Fruit fly (Drosophila melanogaster) whole organism, embryonic: ENCODE measurements around the gene pix.

Source experiments
- CG11560 ChIP-seq: fragments of 200-800 bp; sonication (Bioruptor generic); IDR thresholded peaks from 3 replicates; pipeline ENCODE4 v1.3.6; 2022; ENCODE audit warnings: missing biosample characterization, missing genetic modification characterization
- CG12236 ChIP-seq: fragments of 200-800 bp; sonication (Bioruptor generic); optimal IDR thresholded peaks from 2 replicates; lab custom pipeline; 2016; ENCODE audit warnings: missing biosample characterization, missing genetic modification characterization
- CG12391 ChIP-seq: fragments of 200-800 bp; sonication (Bioruptor generic); optimal IDR thresholded peaks from 3 replicates; lab custom pipeline; 2018; ENCODE audit warnings: missing biosample characterization, mild to moderate bottlenecking, missing genetic modification characterization, moderate library complexity
- CG12744 ChIP-seq: fragments of 200-800 bp; sonication (Bioruptor generic); optimal IDR thresholded peaks from 2 replicates; lab custom pipeline; 2016; ENCODE audit warnings: missing biosample characterization, missing genetic modification characterization
- CG15073 ChIP-seq: fragments of 200-800 bp; sonication (Bioruptor generic); optimal IDR thresholded peaks from 2 replicates; lab custom pipeline; 2016; ENCODE audit warnings: missing biosample characterization, missing genetic modification characterization
- CG1602 ChIP-seq: fragments of 200-800 bp; sonication (Bioruptor generic); optimal IDR thresholded peaks from 3 replicates; lab custom pipeline; 2016; ENCODE audit warnings: missing biosample characterization, missing genetic modification characterization
- CG17186 ChIP-seq: fragments of 200-800 bp; sonication (Bioruptor generic); optimal IDR thresholded peaks from 3 replicates; lab custom pipeline; 2017; ENCODE audit warnings: missing biosample characterization, missing genetic modification reagents, missing genetic modification characterization
- CG17359 ChIP-seq: fragments of 200-800 bp; sonication (Bioruptor generic); optimal IDR thresholded peaks from 3 replicates; lab custom pipeline; 2018; ENCODE audit warnings: missing biosample characterization, mild to moderate bottlenecking, missing genetic modification characterization, moderate library complexity
- CG18619 ChIP-seq: fragments of 200-800 bp; sonication (Bioruptor generic); optimal IDR thresholded peaks from 3 replicates; lab custom pipeline; 2017; ENCODE audit warnings: missing biosample characterization, mild to moderate bottlenecking, missing genetic modification characterization
- CG2116 ChIP-seq: fragments of 200-800 bp; sonication (Bioruptor generic); optimal IDR thresholded peaks from 3 replicates; lab custom pipeline; 2018; ENCODE audit warnings: missing biosample characterization, mild to moderate bottlenecking, missing genetic modification characterization
- CG2712 ChIP-seq: fragments of 200-800 bp; optimal IDR thresholded peaks from 3 replicates; lab custom pipeline; 2019; ENCODE audit warnings: missing biosample characterization, mild to moderate bottlenecking, missing genetic modification characterization, moderate library complexity
- CG2889 ChIP-seq: fragments of 200-800 bp; sonication (Bioruptor generic); IDR thresholded peaks from 3 replicates; pipeline ENCODE4 v1.3.6; 2022; ENCODE audit warnings: missing biosample characterization, missing genetic modification characterization
- CG31365 ChIP-seq: fragments of 200-800 bp; sonication (Bioruptor generic); optimal IDR thresholded peaks from 2 replicates; lab custom pipeline; 2018; ENCODE audit warnings: missing biosample characterization, mild to moderate bottlenecking, missing genetic modification characterization
- CG33213 ChIP-seq: fragments of 200-800 bp; sonication (Bioruptor generic); optimal IDR thresholded peaks from 3 replicates; lab custom pipeline; 2016; ENCODE audit warnings: missing biosample characterization, missing genetic modification characterization
- CG3847 ChIP-seq: fragments of 200-800 bp; sonication (Bioruptor generic); IDR thresholded peaks from 2 replicates; pipeline ENCODE4 v1.3.6; 2022; ENCODE audit warnings: missing biosample characterization, missing genetic modification characterization
- CG4360 ChIP-seq: fragments of 200-800 bp; sonication (Bioruptor generic); IDR thresholded peaks from 2 replicates; pipeline ENCODE4 v1.3.6; 2022; ENCODE audit warnings: missing biosample characterization, missing genetic modification characterization
- CG6813 ChIP-seq: fragments of 200-800 bp; sonication (Bioruptor generic); optimal IDR thresholded peaks from 2 replicates; lab custom pipeline; 2017; ENCODE audit warnings: missing biosample characterization, missing genetic modification characterization, mild to moderate bottlenecking, moderate library complexity, missing genetic modification reagents
- CG7556 ChIP-seq: fragments of 200-800 bp; sonication (Bioruptor generic); optimal IDR thresholded peaks from 2 replicates; lab custom pipeline; 2017; ENCODE audit warnings: missing biosample characterization, mild to moderate bottlenecking, missing genetic modification characterization
- CG8359 ChIP-seq: fragments of 200-800 bp; sonication (Bioruptor generic); optimal IDR thresholded peaks from 2 replicates; lab custom pipeline; 2017; ENCODE audit warnings: missing biosample characterization, mild to moderate bottlenecking, missing genetic modification characterization, borderline replicate concordance
- CG8388 ChIP-seq: fragments of 200-800 bp; sonication (Bioruptor generic); optimal IDR thresholded peaks from 2 replicates; lab custom pipeline; 2019; ENCODE audit warnings: missing biosample characterization, mild to moderate bottlenecking, missing genetic modification characterization, moderate library complexity
- CHES-1-like ChIP-seq: fragments of 200-800 bp; sonication (Bioruptor generic); optimal IDR thresholded peaks from 2 replicates; lab custom pipeline; 2016; ENCODE audit warnings: missing biosample characterization, missing genetic modification characterization
- CTCF ChIP-seq: fragments of 200-800 bp; sonication (Bioruptor generic); optimal IDR thresholded peaks from 2 replicates; lab custom pipeline; 2017; ENCODE audit warnings: missing biosample characterization, mild to moderate bottlenecking, missing genetic modification characterization, moderate library complexity
- HHEX ChIP-seq: fragments of 200-800 bp; sonication (Bioruptor generic); optimal IDR thresholded peaks from 3 replicates; lab custom pipeline; 2017; ENCODE audit warnings: missing biosample characterization, mild to moderate bottlenecking, missing genetic modification characterization, missing genetic modification reagents
- Med ChIP-seq: fragments of 200-800 bp; sonication (Bioruptor generic); peaks from one replicate; lab custom pipeline; 2016; ENCODE audit warnings: missing biosample characterization, missing genetic modification characterization, mild to moderate bottlenecking, inconsistent platforms, moderate library complexity
- NC2α ChIP-seq: fragments of 200-800 bp; sonication (Bioruptor generic); optimal IDR thresholded peaks from 2 replicates; lab custom pipeline; 2016; ENCODE audit warnings: missing biosample characterization, missing genetic modification characterization
- NC2β ChIP-seq: fragments of 200-800 bp; sonication (Bioruptor generic); optimal IDR thresholded peaks from 2 replicates; lab custom pipeline; 2016; ENCODE audit warnings: missing biosample characterization, missing genetic modification characterization
- NK7.1 ChIP-seq: fragments of 200-800 bp; sonication (Bioruptor generic); optimal IDR thresholded peaks from 3 replicates; lab custom pipeline; 2016; ENCODE audit warnings: missing biosample characterization, missing genetic modification characterization
- Neu2 ChIP-seq: fragments of 200-800 bp; sonication (Bioruptor generic); optimal IDR thresholded peaks from 3 replicates; lab custom pipeline; 2016; ENCODE audit warnings: missing biosample characterization, missing genetic modification characterization, borderline replicate concordance
- Opbp ChIP-seq: fragments of 200-800 bp; sonication (Bioruptor generic); IDR thresholded peaks from 3 replicates; pipeline ENCODE4 v1.3.6; 2022; ENCODE audit warnings: missing biosample characterization, missing genetic modification characterization; ENCODE audit not compliant: partially characterized antibody
- Rfx ChIP-seq: fragments of 200-800 bp; sonication (Bioruptor generic); IDR thresholded peaks from 2 replicates; pipeline ENCODE4 v1.3.6; 2022; ENCODE audit warnings: missing biosample characterization, missing genetic modification characterization
- Sox102F ChIP-seq: fragments of 200-800 bp; sonication (Bioruptor generic); optimal IDR thresholded peaks from 2 replicates; lab custom pipeline; 2018; ENCODE audit warnings: missing biosample characterization, mild to moderate bottlenecking, missing genetic modification characterization, moderate library complexity
- Tbp ChIP-seq: fragments of >200 bp; optimal IDR thresholded peaks from 2 replicates; lab custom pipeline; 2018; ENCODE audit warnings: missing biosample characterization, missing genetic modification characterization
- YL-1 ChIP-seq: fragments of 200-800 bp; sonication (Bioruptor generic); optimal IDR thresholded peaks from 3 replicates; lab custom pipeline; 2017; ENCODE audit warnings: missing biosample characterization, mild to moderate bottlenecking, missing genetic modification characterization
- abd-A ChIP-seq: fragments of 200-800 bp; sonication (Bioruptor generic); optimal IDR thresholded peaks from 3 replicates; lab custom pipeline; 2019; ENCODE audit warnings: missing biosample characterization, mild to moderate bottlenecking, missing genetic modification characterization, moderate library complexity
- ara ChIP-seq: fragments of 200-800 bp; sonication (Bioruptor generic); IDR thresholded peaks from 2 replicates; pipeline ENCODE4 v1.3.6; 2022; ENCODE audit warnings: missing biosample characterization, missing genetic modification characterization
- az2 ChIP-seq: fragments of 200-800 bp; sonication (Bioruptor generic); optimal IDR thresholded peaks from 3 replicates; lab custom pipeline; 2016; ENCODE audit warnings: missing biosample characterization, missing genetic modification characterization
- crp ChIP-seq, 2 experiments: fragments of 200-800 bp; sonication (Bioruptor generic); optimal IDR thresholded peaks; 2 replicates in 1 of 2; 3 replicates in 1 of 2; lab custom pipeline; 2017; ENCODE audit warnings: missing biosample characterization in 2 of 2, missing genetic modification characterization in 2 of 2, mild to moderate bottlenecking in 1 of 2, moderate library complexity in 1 of 2
- fd96Cb ChIP-seq: fragments of 200-800 bp; sonication (Bioruptor generic); optimal IDR thresholded peaks from 2 replicates; lab custom pipeline; 2018; ENCODE audit warnings: missing biosample characterization, mild to moderate bottlenecking, missing genetic modification characterization, moderate library complexity
- jigr1 ChIP-seq: fragments of 200-800 bp; sonication (Bioruptor generic); IDR thresholded peaks from 3 replicates; pipeline ENCODE4 v1.3.6; 2022; ENCODE audit warnings: missing biosample characterization, missing genetic modification characterization
- jing ChIP-seq: fragments of 200-800 bp; sonication (Bioruptor generic); optimal IDR thresholded peaks from 2 replicates; lab custom pipeline; 2018; ENCODE audit warnings: missing biosample characterization, mild to moderate bottlenecking, missing genetic modification characterization
- ken ChIP-seq: fragments of 200-800 bp; sonication (Bioruptor generic); IDR thresholded peaks from 3 replicates; pipeline ENCODE4 v1.3.6; 2022; ENCODE audit warnings: missing biosample characterization, missing genetic modification characterization
- odd ChIP-seq: fragments of 200-800 bp; sonication (Bioruptor generic); optimal IDR thresholded peaks from 2 replicates; lab custom pipeline; 2017; ENCODE audit warnings: missing biosample characterization, mild to moderate bottlenecking, missing genetic modification characterization
- p53 ChIP-seq: fragments of 200-800 bp; sonication (Bioruptor generic); optimal IDR thresholded peaks from 2 replicates; lab custom pipeline; 2016; ENCODE audit warnings: missing biosample characterization, missing genetic modification characterization
- peb ChIP-seq: fragments of 200-800 bp; sonication (Bioruptor generic); IDR thresholded peaks from 2 replicates; pipeline ENCODE4 v1.3.6; 2022; ENCODE audit warnings: missing biosample characterization, missing genetic modification characterization
- pho ChIP-seq: fragments of 200-800 bp; sonication (Bioruptor generic); optimal IDR thresholded peaks from 2 replicates; lab custom pipeline; 2016; ENCODE audit warnings: missing biosample characterization, missing genetic modification characterization
- psq ChIP-seq: fragments of 200-800 bp; sonication (Bioruptor generic); optimal IDR thresholded peaks from 2 replicates; lab custom pipeline; 2017; ENCODE audit warnings: missing biosample characterization, missing genetic modification characterization
- sd ChIP-seq: fragments of 200-800 bp; sonication (Bioruptor generic); optimal IDR thresholded peaks from 3 replicates; lab custom pipeline; 2018; ENCODE audit warnings: missing biosample characterization, mild to moderate bottlenecking, missing genetic modification characterization, moderate library complexity
- sna ChIP-seq: fragments of 200-800 bp; sonication (Bioruptor generic); IDR thresholded peaks from 2 replicates; pipeline ENCODE4 v1.3.6; 2022; ENCODE audit warnings: missing biosample characterization, missing genetic modification characterization; ENCODE audit not compliant: partially characterized antibody
- stwl ChIP-seq: fragments of 200-800 bp; sonication (Bioruptor generic); optimal IDR thresholded peaks from 3 replicates; lab custom pipeline; 2018; ENCODE audit warnings: missing biosample characterization, mild to moderate bottlenecking, missing genetic modification characterization, moderate library complexity
- usp ChIP-seq: fragments of >200 bp; optimal IDR thresholded peaks from 2 replicates; lab custom pipeline; 2017; ENCODE audit warnings: missing biosample characterization, missing genetic modification characterization
- wek ChIP-seq: fragments of 200-800 bp; sonication (Bioruptor generic); optimal IDR thresholded peaks from 3 replicates; lab custom pipeline; 2018; ENCODE audit warnings: missing biosample characterization, mild to moderate bottlenecking, missing genetic modification characterization, moderate library complexity
- zfh2 ChIP-seq: fragments of 200-800 bp; sonication (Bioruptor generic); optimal IDR thresholded peaks from 2 replicates; lab custom pipeline; 2016; ENCODE audit warnings: missing biosample characterization, missing genetic modification characterization

pix gene

dm6 chr3L:8956669-8957068 is 17.9 kb downstream of the pix start, which contains the start of gene mRpL12 (continued):
- no peak for TF ChIP-seq az2 (GFP tag; lab: Kevin White, UChicago)
- TF ChIP-seq CHES-1-like (GFP tag; lab: Kevin White, UChicago): no peak
- no peak for TF ChIP-seq CG18619 (GFP tag; lab: Kevin White, UChicago)
- no peak for TF ChIP-seq CG11560 (tag; lab: Robert Waterston, UW)
- no peak for TF ChIP-seq pho (GFP tag; lab: Kevin White, UChicago)
- TF ChIP-seq jing (GFP tag; lab: Kevin White, UChicago): no peak
- TF ChIP-seq CG2712 (tag; lab: Kevin White, UChicago): peak; percentile 18
- TF ChIP-seq psq (GFP tag; lab: Kevin White, UChicago): no peak
- TF ChIP-seq crp (GFP tag; optimal IDR thresholded peaks at IDR 0.05; lab: Kevin White, UChicago): peak; percentile 7 to 83
- TF ChIP-seq Opbp (GFP tag; lab: Robert Waterston, UW): peak; percentile 22; the same call in 1 of the 3 replicates
- no peak for TF ChIP-seq HHEX (GFP tag; lab: Kevin White, UChicago)
- TF ChIP-seq YL-1: peak; percentile 48
- no peak for TF ChIP-seq wek
- TF ChIP-seq abd-A (tag; lab: Kevin White, UChicago): no peak
- TF ChIP-seq ken (GFP tag; lab: Robert Waterston, UW): no peak
- TF ChIP-seq CG15073 (GFP tag; lab: Kevin White, UChicago): no peak
- TF ChIP-seq ara: no peak
- no peak for TF ChIP-seq CG31365 (tag; lab: Kevin White, UChicago)
- no peak for TF ChIP-seq CG7556 (GFP tag; lab: Kevin White, UChicago)
- TF ChIP-seq CG12744 (GFP tag; lab: Kevin White, UChicago): no peak
- TF ChIP-seq NC2α: no peak
- TF ChIP-seq Med (GFP tag; lab: Kevin White, UChicago): peak; percentile 80
- peak; percentile 92 for TF ChIP-seq CG2116 (GFP tag; lab: Kevin White, UChicago)
- TF ChIP-seq Sox102F (GFP tag; lab: Kevin White, UChicago): no peak
- TF ChIP-seq CG3847 (GFP tag; lab: Robert Waterston, UW): no peak
- TF ChIP-seq jigr1 (GFP tag; lab: Robert Waterston, UW): no peak
- TF ChIP-seq sd (tag; lab: Kevin White, UChicago): no peak
- TF ChIP-seq Rfx (GFP tag; lab: Robert Waterston, UW): no peak
- TF ChIP-seq CG12236 (GFP tag; lab: Kevin White, UChicago): no peak
- TF ChIP-seq CTCF: no peak
- TF ChIP-seq Neu2 (GFP tag; lab: Kevin White, UChicago): no peak
- TF ChIP-seq zfh2 (GFP tag; lab: Kevin White, UChicago): no peak
- peak; percentile 80 for TF ChIP-seq stwl (tag; lab: Kevin White, UChicago)
- TF ChIP-seq CG17186 (GFP tag; lab: Kevin White, UChicago): no peak
- TF ChIP-seq fd96Cb (tag; lab: Kevin White, UChicago): no peak
- no peak for TF ChIP-seq CG1602 (GFP tag; lab: Kevin White, UChicago)
- no peak for TF ChIP-seq CG8388 (GFP tag; lab: Kevin White, UChicago)
- no peak for TF ChIP-seq NK7.1
- no peak for TF ChIP-seq CG6813 (GFP tag; lab: Kevin White, UChicago)
- no peak for TF ChIP-seq NC2β (GFP tag; lab: Kevin White, UChicago)
- no peak for TF ChIP-seq CG8359
- no peak for TF ChIP-seq peb (GFP tag; lab: Robert Waterston, UW)
- peak; percentile 48; the same call in 1 of the 2 replicates for TF ChIP-seq sna (GFP tag; lab: Robert Waterston, UW)
- no peak for TF ChIP-seq odd (GFP tag; lab: Kevin White, UChicago)
- no peak for TF ChIP-seq CG2889
- TF ChIP-seq CG12391 (tag; lab: Kevin White, UChicago): peak; percentile 1
- TF ChIP-seq p53 (GFP tag; lab: Kevin White, UChicago): no peak
- TF ChIP-seq CG33213: no peak
- no peak for TF ChIP-seq CG17359 (tag; lab: Kevin White, UChicago)
- no peak for TF ChIP-seq Tbp
- no peak for TF ChIP-seq usp (GFP tag; lab: Kevin White, UChicago)
- TF ChIP-seq CG4360: no peak
